Fruit fly (Drosophila melanogaster) whole organism, embryonic: ENCODE data around the gene Uba5.
A peak's percentile ranks its signal among the peaks of the same experiment; 100 is the strongest.

Experiments used
- Antp ChIP-seq: fragments of 200-800 bp; sonication (Bioruptor generic); optimal IDR thresholded peaks from 3 replicates; lab custom pipeline; 2016; ENCODE audit warnings: missing biosample characterization, missing genetic modification characterization
- Atf6 ChIP-seq: fragments of 200-800 bp; sonication (Bioruptor generic); IDR thresholded peaks from 2 replicates; pipeline ENCODE4 v1.3.6; 2022; ENCODE audit warnings: missing biosample characterization, missing genetic modification characterization
- CG11093 ChIP-seq: fragments of 200-800 bp; sonication (Bioruptor generic); IDR thresholded peaks from 3 replicates; pipeline ENCODE4 v1.3.6; 2022; ENCODE audit warnings: missing biosample characterization, missing genetic modification characterization
- CG12391 ChIP-seq: fragments of 200-800 bp; sonication (Bioruptor generic); optimal IDR thresholded peaks from 3 replicates; lab custom pipeline; 2018; ENCODE audit warnings: missing biosample characterization, mild to moderate bottlenecking, missing genetic modification characterization, moderate library complexity
- CG13296 ChIP-seq: fragments of 200-800 bp; sonication (Bioruptor generic); optimal IDR thresholded peaks from 3 replicates; lab custom pipeline; 2018; ENCODE audit warnings: missing biosample characterization, mild to moderate bottlenecking, missing genetic modification characterization
- CG13775 ChIP-seq: fragments of 200-800 bp; sonication (Bioruptor generic); optimal IDR thresholded peaks from 3 replicates; lab custom pipeline; 2017; ENCODE audit warnings: missing biosample characterization, mild to moderate bottlenecking, missing genetic modification characterization
- CG13894 ChIP-seq: fragments of 200-800 bp; sonication (Bioruptor generic); optimal IDR thresholded peaks from 3 replicates; lab custom pipeline; 2018; ENCODE audit warnings: missing biosample characterization, mild to moderate bottlenecking, missing genetic modification characterization, moderate library complexity
- CG1603 ChIP-seq: fragments of 200-800 bp; sonication (Bioruptor generic); optimal IDR thresholded peaks from 2 replicates; lab custom pipeline; 2019; ENCODE audit warnings: missing biosample characterization, mild to moderate bottlenecking, missing genetic modification characterization, moderate library complexity
- CG18599 ChIP-seq: fragments of 200-800 bp; sonication (Bioruptor generic); optimal IDR thresholded peaks from 3 replicates; lab custom pipeline; 2017; ENCODE audit warnings: missing biosample characterization, missing genetic modification characterization, mild to moderate bottlenecking, moderate library complexity, missing genetic modification reagents
- CG2678 ChIP-seq: fragments of 200-800 bp; sonication (Bioruptor generic); optimal IDR thresholded peaks from 3 replicates; lab custom pipeline; 2019; ENCODE audit warnings: missing biosample characterization, mild to moderate bottlenecking, missing genetic modification characterization, moderate library complexity
- CG30431 ChIP-seq: fragments of 200-800 bp; sonication (Bioruptor generic); optimal IDR thresholded peaks from 2 replicates; lab custom pipeline; 2017; ENCODE audit warnings: missing biosample characterization, missing genetic modification characterization
- CG32532 ChIP-seq: fragments of 200-800 bp; sonication (Bioruptor generic); IDR thresholded peaks from 2 replicates; pipeline ENCODE4 v1.3.6; 2022; ENCODE audit warnings: missing biosample characterization, missing genetic modification characterization
- CG34422 ChIP-seq: fragments of 200-800 bp; sonication (Bioruptor generic); IDR thresholded peaks from 3 replicates; pipeline ENCODE4 v1.3.6; 2022; ENCODE audit warnings: missing biosample characterization, missing genetic modification characterization
- CG4282 ChIP-seq: fragments of 200-800 bp; sonication (Bioruptor generic); optimal IDR thresholded peaks from 2 replicates; lab custom pipeline; 2016; ENCODE audit warnings: missing biosample characterization, missing genetic modification characterization
- CG4360 ChIP-seq: fragments of 200-800 bp; sonication (Bioruptor generic); IDR thresholded peaks from 2 replicates; pipeline ENCODE4 v1.3.6; 2022; ENCODE audit warnings: missing biosample characterization, missing genetic modification characterization
- CG7372 ChIP-seq: fragments of 200-800 bp; sonication (Bioruptor generic); IDR thresholded peaks from 2 replicates; pipeline ENCODE4 v1.3.6; 2022; ENCODE audit warnings: missing biosample characterization, missing genetic modification characterization
- CG7556 ChIP-seq: fragments of 200-800 bp; sonication (Bioruptor generic); optimal IDR thresholded peaks from 2 replicates; lab custom pipeline; 2017; ENCODE audit warnings: missing biosample characterization, mild to moderate bottlenecking, missing genetic modification characterization
- CG7963 ChIP-seq: fragments of 200-800 bp; sonication (Bioruptor generic); IDR thresholded peaks from 3 replicates; pipeline ENCODE4 v1.3.6; 2022; ENCODE audit warnings: missing biosample characterization, missing genetic modification characterization; ENCODE audit not compliant: partially characterized antibody
- CG8944 ChIP-seq: fragments of 200-800 bp; sonication (Bioruptor generic); optimal IDR thresholded peaks from 3 replicates; lab custom pipeline; 2016; ENCODE audit warnings: missing biosample characterization, missing genetic modification characterization
- CTCF ChIP-seq: fragments of 200-800 bp; sonication (Bioruptor generic); optimal IDR thresholded peaks from 2 replicates; lab custom pipeline; 2017; ENCODE audit warnings: missing biosample characterization, mild to moderate bottlenecking, missing genetic modification characterization, moderate library complexity
- Ets97D ChIP-seq: fragments of 200-800 bp; sonication (Bioruptor generic); optimal IDR thresholded peaks from 3 replicates; lab custom pipeline; 2016; ENCODE audit warnings: missing biosample characterization, missing genetic modification characterization
- Fer1 ChIP-seq: fragments of 200-800 bp; sonication (Bioruptor generic); optimal IDR thresholded peaks from 2 replicates; lab custom pipeline; 2017; ENCODE audit warnings: missing biosample characterization, mild to moderate bottlenecking, missing genetic modification characterization
- Gug ChIP-seq: fragments of 200-800 bp; sonication (Bioruptor generic); IDR thresholded peaks from 4 replicates; pipeline ENCODE4 v1.3.6; 2022; ENCODE audit warnings: missing biosample characterization, missing genetic modification characterization
- HmgZ ChIP-seq: fragments of 200-800 bp; sonication (Bioruptor generic); optimal IDR thresholded peaks from 2 replicates; lab custom pipeline; 2018; ENCODE audit warnings: missing biosample characterization, mild to moderate bottlenecking, missing genetic modification characterization
- Hmr ChIP-seq: fragments of 200-800 bp; sonication (Bioruptor generic); optimal IDR thresholded peaks from 3 replicates; lab custom pipeline; 2017; ENCODE audit warnings: mild to moderate bottlenecking, missing biosample characterization, missing genetic modification reagents, missing genetic modification characterization
- NFAT ChIP-seq: fragments of 200-800 bp; sonication (Bioruptor generic); IDR thresholded peaks from 2 replicates; pipeline ENCODE4 v1.3.6; 2022; ENCODE audit warnings: missing biosample characterization, missing genetic modification characterization
- NfI ChIP-seq: fragments of 200-800 bp; sonication (Bioruptor generic); optimal IDR thresholded peaks from 3 replicates; lab custom pipeline; 2018; ENCODE audit warnings: missing biosample characterization, mild to moderate bottlenecking, missing genetic modification characterization, moderate library complexity
- PHDP ChIP-seq: fragments of 200-800 bp; sonication (Bioruptor generic); optimal IDR thresholded peaks from 3 replicates; lab custom pipeline; 2018; ENCODE audit warnings: missing biosample characterization, mild to moderate bottlenecking, missing genetic modification characterization, moderate library complexity
- Ssrp ChIP-seq: fragments of 200-800 bp; sonication (Bioruptor generic); optimal IDR thresholded peaks from 2 replicates; lab custom pipeline; 2018; ENCODE audit warnings: missing biosample characterization, mild to moderate bottlenecking, missing genetic modification characterization, moderate library complexity
- ac ChIP-seq: fragments of 200-800 bp; sonication (Bioruptor generic); optimal IDR thresholded peaks from 3 replicates; lab custom pipeline; 2017; ENCODE audit warnings: missing biosample characterization, mild to moderate bottlenecking, missing genetic modification characterization
- aop ChIP-seq: fragments of 200-800 bp; sonication (Bioruptor generic); IDR thresholded peaks from 2 replicates; pipeline ENCODE4 v1.3.6; 2022; ENCODE audit warnings: missing biosample characterization, missing genetic modification characterization
- cg ChIP-seq: fragments of 200-800 bp; sonication (Bioruptor generic); optimal IDR thresholded peaks from 3 replicates; lab custom pipeline; 2019; ENCODE audit warnings: missing biosample characterization, mild to moderate bottlenecking, missing genetic modification characterization, moderate library complexity
- chinmo ChIP-seq: fragments of 200-800 bp; sonication (Bioruptor generic); IDR thresholded peaks from 4 replicates; pipeline ENCODE4 v1.3.6; 2022; ENCODE audit warnings: missing biosample characterization, missing genetic modification characterization; ENCODE audit not compliant: partially characterized antibody
- crol ChIP-seq: fragments of 200-800 bp; sonication (Bioruptor generic); IDR thresholded peaks from 2 replicates; pipeline ENCODE4 v1.3.6; 2022; ENCODE audit warnings: missing biosample characterization, missing genetic modification characterization
- dmrt11E ChIP-seq: fragments of 200-800 bp; sonication (Bioruptor generic); optimal IDR thresholded peaks from 3 replicates; lab custom pipeline; 2018; ENCODE audit warnings: missing biosample characterization, mild to moderate bottlenecking, missing genetic modification characterization, moderate library complexity
- klu ChIP-seq: fragments of 200-800 bp; sonication (Bioruptor generic); IDR thresholded peaks from 2 replicates; pipeline ENCODE4 v1.3.6; 2022; ENCODE audit warnings: missing biosample characterization, missing genetic modification characterization
- lab ChIP-seq: fragments of 200-800 bp; sonication (Bioruptor generic); optimal IDR thresholded peaks from 3 replicates; lab custom pipeline; 2017; ENCODE audit warnings: missing biosample characterization, missing genetic modification characterization, mild to moderate bottlenecking, moderate library complexity, missing genetic modification reagents
- lilli ChIP-seq: fragments of 200-800 bp; sonication (Bioruptor generic); optimal IDR thresholded peaks from 3 replicates; lab custom pipeline; 2016; ENCODE audit warnings: missing biosample characterization, missing genetic modification characterization
- lov ChIP-seq, 2 experiments: fragments of 200-800 bp in 1 of 2; fragments of >200 bp in 1 of 2; sonication (Bioruptor generic) in 1 of 2; IDR thresholded peaks in 1 of 2; optimal IDR thresholded peaks in 1 of 2; 2 replicates in 1 of 2; 3 replicates in 1 of 2; pipeline versions ENCODE4 v1.3.6 to Lab custom; 2017 to 2022; ENCODE audit warnings: missing biosample characterization in 1 of 2, missing genetic modification characterization in 1 of 2
- nom ChIP-seq: fragments of 200-800 bp; sonication (Bioruptor generic); optimal IDR thresholded peaks from 2 replicates; lab custom pipeline; 2017; ENCODE audit warnings: missing biosample characterization, missing genetic modification characterization, mild to moderate bottlenecking, moderate library complexity, missing genetic modification reagents
- sd ChIP-seq: fragments of 200-800 bp; sonication (Bioruptor generic); optimal IDR thresholded peaks from 3 replicates; lab custom pipeline; 2018; ENCODE audit warnings: missing biosample characterization, mild to moderate bottlenecking, missing genetic modification characterization, moderate library complexity
- vfl ChIP-seq: fragments of 200-800 bp; sonication (Bioruptor generic); optimal IDR thresholded peaks from 2 replicates; lab custom pipeline; 2016; ENCODE audit warnings: missing biosample characterization, missing genetic modification characterization
- vnd ChIP-seq: fragments of 200-800 bp; sonication (Bioruptor generic); IDR thresholded peaks from 3 replicates; pipeline ENCODE4 v1.3.6; 2022; ENCODE audit warnings: missing biosample characterization, missing genetic modification characterization; ENCODE audit not compliant: partially characterized antibody

Gene Uba5

dm6 chrX:11501221-11501961, 18.1 kb downstream of the Uba5 start (continued):
- TF ChIP-seq CG32532 (GFP tag; lab: Robert Waterston, UW) (0 out of 2 replicates have a peak, but pooled peaks have one; percentile 16), cg (no peak), lov (optimal IDR thresholded peaks at IDR 0.05; lab: Kevin White, UChicago) (no peak), lov (GFP tag; IDR thresholded peaks at IDR 0.05; lab: Robert Waterston, UW) (no peak), ac (no peak), CG7556 (GFP tag; lab: Kevin White, UChicago) (peak; percentile 21), CG13894 (tag; lab: Kevin White, UChicago) (no peak), CG7963 (GFP tag; lab: Robert Waterston, UW) (no peak), CG12391 (tag; lab: Kevin White, UChicago) (no peak), CG7372 (GFP tag; lab: Robert Waterston, UW) (no peak), HmgZ (tag; lab: Kevin White, UChicago) (no peak), CG1603 (no peak), PHDP (no peak), crol (GFP tag; lab: Robert Waterston, UW) (peak; percentile 46; the same call in 1 of the 2 replicates), CG8944 (GFP tag; lab: Kevin White, UChicago) (no peak)

- TF ChIP-seq vnd (GFP tag; lab: Robert Waterston, UW), result 0 out of 3 replicates have a peak, but pooled peaks have one; percentile 15
- TF ChIP-seq Antp (GFP tag; lab: Kevin White, UChicago), result no peak
Observed at dm6 chrX:11503625-11504024, 20.3 kb downstream of the Uba5 start.

- no peak for TF ChIP-seq CG4282 (GFP tag; lab: Kevin White, UChicago)
- peak; percentile 0 for TF ChIP-seq nom (GFP tag; lab: Kevin White, UChicago)
- TF ChIP-seq CTCF (GFP tag; lab: Kevin White, UChicago), result no peak
- TF ChIP-seq CG4360 (GFP tag; lab: Robert Waterston, UW), result peak; percentile 58; the same call in 1 of the 2 replicates
Observed at dm6 chrX:11506210-11506609, 22.9 kb downstream of the Uba5 start.

dm6 chrX:11510120-11510771, 26.9 kb downstream of the Uba5 start:
- TF ChIP-seq klu (GFP tag; lab: Robert Waterston, UW) (no peak), sd (tag; lab: Kevin White, UChicago) (peak; percentile 70), chinmo (GFP tag; lab: Robert Waterston, UW) (0 out of 4 replicates have a peak, but pooled peaks have one; percentile 55), Ets97D (GFP tag; lab: Kevin White, UChicago) (no peak), CG30431 (no peak), vfl (GFP tag; lab: Kevin White, UChicago) (no peak), vnd (GFP tag; lab: Robert Waterston, UW) (no peak), lab (GFP tag; lab: Kevin White, UChicago) (peak; percentile 18), NFAT (GFP tag; lab: Robert Waterston, UW) (no peak), Hmr (GFP tag; lab: Kevin White, UChicago) (peak; percentile 20), CG13775 (GFP tag; lab: Kevin White, UChicago) (no peak), dmrt11E (no peak), CG2678 (peak; percentile 16), CG18599 (peak; percentile 6), aop (GFP tag; lab: Robert Waterston, UW) (no peak), lilli (GFP tag; lab: Kevin White, UChicago) (no peak), CG34422 (no peak), Atf6 (no peak), Ssrp (tag; lab: Kevin White, UChicago) (no peak), CG11093 (GFP tag; lab: Robert Waterston, UW) (no peak), CG13296 (GFP tag; lab: Kevin White, UChicago) (peak; percentile 3), Fer1 (GFP tag; lab: Kevin White, UChicago) (peak; percentile 11), NfI (GFP tag; lab: Kevin White, UChicago) (no peak), Gug (GFP tag; lab: Robert Waterston, UW) (no peak)
